Fruit fly (Drosophila melanogaster) whole organism, adult: ENCODE measurements around the gene CG4259.

Experiments used
- CG11617 ChIP-seq: fragments of 200-800 bp; sonication (Bioruptor generic); optimal IDR thresholded peaks from 2 replicates; lab custom pipeline; 2017; ENCODE audit warnings: mild to moderate bottlenecking, missing biosample characterization, missing genetic modification reagents, missing genetic modification characterization
- CG12768 ChIP-seq: fragments of 200-800 bp; sonication (Bioruptor generic); optimal IDR thresholded peaks from 2 replicates; lab custom pipeline; 2017; ENCODE audit warnings: missing biosample characterization, missing genetic modification characterization, mild to moderate bottlenecking, moderate library complexity, missing genetic modification reagents
- CG14711 ChIP-seq: fragments of 200-800 bp; sonication (Bioruptor generic); optimal IDR thresholded peaks from 2 replicates; lab custom pipeline; 2018; ENCODE audit warnings: missing biosample characterization, mild to moderate bottlenecking, missing genetic modification characterization, moderate library complexity
- CG1620 ChIP-seq: fragments of 200-800 bp; sonication (Bioruptor generic); optimal IDR thresholded peaks from 2 replicates; lab custom pipeline; 2016; ENCODE audit warnings: missing biosample characterization, missing genetic modification characterization
- CG33017 ChIP-seq: fragments of 200-800 bp; sonication (Bioruptor generic); optimal IDR thresholded peaks from 2 replicates; lab custom pipeline; 2018; ENCODE audit warnings: missing biosample characterization, mild to moderate bottlenecking, missing genetic modification characterization, moderate library complexity
- CG5204 ChIP-seq: fragments of 200-800 bp; sonication (Bioruptor generic); optimal IDR thresholded peaks from 2 replicates; lab custom pipeline; 2016; ENCODE audit warnings: missing biosample characterization, missing genetic modification characterization
- CG7045 ChIP-seq: fragments of 200-800 bp; sonication (Bioruptor generic); optimal IDR thresholded peaks from 2 replicates; lab custom pipeline; 2017; ENCODE audit warnings: missing biosample characterization, mild to moderate bottlenecking, missing genetic modification characterization
- CG7101 ChIP-seq: fragments of 200-800 bp; sonication (Bioruptor generic); optimal IDR thresholded peaks from 2 replicates; lab custom pipeline; 2018; ENCODE audit warnings: missing biosample characterization, mild to moderate bottlenecking, missing genetic modification characterization, moderate library complexity
- Clk ChIP-seq: fragments of 200-800 bp; sonication (Bioruptor generic); optimal IDR thresholded peaks from 2 replicates; lab custom pipeline; 2017; ENCODE audit warnings: missing biosample characterization, missing genetic modification characterization
- Crg-1 ChIP-seq: fragments of 200-800 bp; sonication (Bioruptor generic); optimal IDR thresholded peaks from 2 replicates; lab custom pipeline; 2016; ENCODE audit warnings: missing biosample characterization, missing genetic modification characterization
- Hr96 ChIP-seq: fragments of 200-800 bp; sonication (Bioruptor generic); optimal IDR thresholded peaks from 2 replicates; lab custom pipeline; 2016; ENCODE audit warnings: missing biosample characterization, missing genetic modification characterization
- Mnt ChIP-seq: fragments of 200-800 bp; sonication (Bioruptor generic); optimal IDR thresholded peaks from 2 replicates; lab custom pipeline; 2016; ENCODE audit warnings: missing biosample characterization, mild to moderate bottlenecking, missing genetic modification characterization
- bab1 ChIP-seq: fragments of 200-800 bp; sonication (Bioruptor generic); optimal IDR thresholded peaks from 3 replicates; lab custom pipeline; 2019; ENCODE audit warnings: missing biosample characterization, mild to moderate bottlenecking, missing genetic modification characterization, moderate library complexity
- cic ChIP-seq: fragments of 200-800 bp; sonication (Bioruptor generic); optimal IDR thresholded peaks from 2 replicates; lab custom pipeline; 2017; ENCODE audit warnings: missing biosample characterization, mild to moderate bottlenecking, missing genetic modification characterization, moderate library complexity
- cnc ChIP-seq, 2 experiments: fragments of >200 bp; optimal IDR thresholded peaks; 2 replicates each; lab custom pipeline; 2017
- kay ChIP-seq: fragments of 200-800 bp; sonication (Bioruptor generic); peaks from one replicate; lab custom pipeline; 2016; ENCODE audit warnings: missing biosample characterization, missing genetic modification characterization, borderline replicate concordance
- ovo ChIP-seq: fragments of 200-800 bp; sonication (Bioruptor generic); optimal IDR thresholded peaks from 2 replicates; lab custom pipeline; 2016; ENCODE audit warnings: missing biosample characterization, missing genetic modification characterization
- pad ChIP-seq: fragments of 200-800 bp; sonication (Bioruptor generic); optimal IDR thresholded peaks from 3 replicates; lab custom pipeline; 2017; ENCODE audit warnings: missing biosample characterization, missing genetic modification characterization, mild to moderate bottlenecking, moderate library complexity, missing genetic modification reagents
- tj ChIP-seq: fragments of 200-800 bp; sonication (Bioruptor generic); optimal IDR thresholded peaks from 3 replicates; lab custom pipeline; 2017; ENCODE audit warnings: missing biosample characterization, mild to moderate bottlenecking, missing genetic modification characterization, moderate library complexity
- toe ChIP-seq: fragments of 200-800 bp; sonication (Bioruptor generic); optimal IDR thresholded peaks from 2 replicates; lab custom pipeline; 2016; ENCODE audit warnings: missing biosample characterization, missing genetic modification characterization

CG4259 gene

DNA sequence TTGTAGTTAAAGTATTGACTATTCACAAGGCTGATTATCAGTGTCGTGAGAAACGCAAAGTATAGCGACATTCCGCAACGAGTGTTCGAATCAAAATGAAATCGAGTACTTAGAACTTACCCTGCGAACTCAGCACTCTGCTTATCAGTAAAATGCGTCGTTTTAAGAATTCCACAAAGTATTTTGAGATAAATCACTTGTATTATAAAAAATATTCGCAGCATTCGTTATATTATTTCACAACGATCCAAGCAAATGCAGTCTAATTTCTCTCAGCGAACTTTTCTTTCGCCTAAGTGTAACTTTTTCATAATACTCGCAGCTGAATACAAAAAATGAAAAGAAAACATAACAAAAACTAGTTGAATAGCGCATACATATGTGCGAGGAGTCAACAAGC is at the start of gene CG4259:
Gene CG4259 (minus strand): TSS at position 101 of the 400 bp plus-strand sequence.
- TF ChIP-seq CG7045 (GFP tag; lab: Kevin White, UChicago) (no peak), Hr96 (GFP tag; lab: Kevin White, UChicago) (no peak), CG12768 (no peak), CG5204 (GFP tag; lab: Kevin White, UChicago) (no peak), cnc (optimal IDR thresholded peaks at IDR 0.05; lab: Kevin White, UChicago) (no peak), Clk (no peak), CG7101 (no peak), bab1 (GFP tag; lab: Kevin White, UChicago) (no peak), Mnt (GFP tag; lab: Kevin White, UChicago) (no peak), ovo (GFP tag; lab: Kevin White, UChicago) (no peak), pad (GFP tag; lab: Kevin White, UChicago) (no peak)

dm6 chr2L:2178810-2179143 is 49.7 kb upstream of the CG4259 start:
- no peak for TF ChIP-seq ovo (GFP tag; lab: Kevin White, UChicago)
- TF ChIP-seq CG7045 (GFP tag; lab: Kevin White, UChicago): no peak
- no peak for TF ChIP-seq pad (GFP tag; lab: Kevin White, UChicago)
- TF ChIP-seq CG7101: no peak
- no peak for TF ChIP-seq Mnt (GFP tag; lab: Kevin White, UChicago)
- no peak for TF ChIP-seq bab1 (GFP tag; lab: Kevin White, UChicago)
- no peak for TF ChIP-seq Clk
- TF ChIP-seq tj (GFP tag; lab: Kevin White, UChicago): no peak
- TF ChIP-seq Crg-1 (GFP tag; lab: Kevin White, UChicago): no peak
- TF ChIP-seq CG11617 (GFP tag; lab: Kevin White, UChicago): no peak
- no peak for TF ChIP-seq CG14711 (tag; lab: Kevin White, UChicago)
- TF ChIP-seq CG5204 (GFP tag; lab: Kevin White, UChicago): no peak
- TF ChIP-seq cic (GFP tag; lab: Kevin White, UChicago): no peak
- TF ChIP-seq kay (GFP tag; lab: Kevin White, UChicago): no peak

DNA sequence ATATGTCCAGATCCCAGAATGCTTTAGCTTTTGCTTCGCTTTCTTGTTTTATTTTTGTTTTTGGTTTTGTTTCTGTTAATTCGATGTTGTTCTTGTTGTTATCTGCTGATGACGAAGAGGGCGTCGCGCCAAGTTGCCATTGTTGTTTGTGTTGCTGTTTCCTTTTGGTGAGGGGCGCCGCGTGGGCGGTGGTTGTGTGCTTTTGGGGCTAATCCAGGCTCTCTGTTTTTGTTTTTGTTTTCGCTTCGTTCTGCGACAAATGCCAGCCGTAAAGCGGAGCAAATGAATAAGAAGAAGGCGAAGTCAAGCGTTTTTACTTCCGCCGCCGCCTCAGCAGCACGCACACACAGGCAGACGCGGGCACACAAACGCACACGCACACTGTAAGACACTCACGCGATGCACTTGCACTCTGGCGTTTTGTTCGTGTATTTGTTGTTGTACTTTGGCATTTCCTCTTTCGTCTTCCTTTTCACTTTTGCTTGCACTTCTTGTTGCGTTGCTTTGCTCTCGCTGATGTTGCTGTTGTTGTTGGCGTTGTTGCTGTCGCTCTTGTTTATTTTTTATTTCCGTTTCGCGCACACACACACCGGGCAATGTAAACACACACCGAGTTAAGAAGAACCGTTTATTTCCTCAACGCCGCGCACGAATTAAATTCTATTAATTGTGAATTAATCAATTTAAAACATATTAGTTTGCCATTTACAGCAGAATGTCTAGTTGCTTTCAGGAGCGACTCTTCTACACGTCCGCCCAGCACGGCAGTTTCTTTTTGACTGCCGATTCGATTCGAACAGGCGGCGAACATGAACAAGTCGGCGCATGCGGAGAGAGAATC is 49.2 kb upstream of the CG4259 start, which contains the start of gene aop:
Gene aop (minus strand): TSS at position 786 of the 841 bp plus-strand sequence.
- TF ChIP-seq CG5204 (GFP tag; lab: Kevin White, UChicago) (peak; percentile 35), Hr96 (GFP tag; lab: Kevin White, UChicago) (peak; percentile 54), CG12768 (peak; percentile 60), Mnt (GFP tag; lab: Kevin White, UChicago) (peak; percentile 73), kay (GFP tag; lab: Kevin White, UChicago) (peak; percentile 38), bab1 (GFP tag; lab: Kevin White, UChicago) (peak; percentile 48), cic (GFP tag; lab: Kevin White, UChicago) (peak; percentile 77), CG7101 (peak; percentile 62), pad (GFP tag; lab: Kevin White, UChicago) (peak; percentile 53), ovo (GFP tag; lab: Kevin White, UChicago) (peak; percentile 35), CG33017 (tag; lab: Kevin White, UChicago) (no peak), CG14711 (tag; lab: Kevin White, UChicago) (peak; percentile 15), CG11617 (GFP tag; lab: Kevin White, UChicago) (peak; percentile 80), tj (GFP tag; lab: Kevin White, UChicago) (peak; percentile 84), CG7045 (GFP tag; lab: Kevin White, UChicago) (peak; percentile 27), cnc (optimal IDR thresholded peaks at IDR 0.05; lab: Kevin White, UChicago) (no peak), Crg-1 (GFP tag; lab: Kevin White, UChicago) (peak; percentile 63), toe (GFP tag; lab: Kevin White, UChicago) (peak; percentile 13), CG1620 (GFP tag; lab: Kevin White, UChicago) (no peak), Clk (peak; percentile 31)

dm6 chr2L:2177312-2177968 is 48.4 kb upstream of the CG4259 start:
- TF ChIP-seq CG5204 (GFP tag; lab: Kevin White, UChicago) (peak; percentile 27), cnc (optimal IDR thresholded peaks at IDR 0.05; lab: Kevin White, UChicago) (no peak), CG1620 (GFP tag; lab: Kevin White, UChicago) (no peak), CG7101 (no peak), CG14711 (tag; lab: Kevin White, UChicago) (peak; percentile 33), kay (GFP tag; lab: Kevin White, UChicago) (peak; percentile 71)

DNA sequence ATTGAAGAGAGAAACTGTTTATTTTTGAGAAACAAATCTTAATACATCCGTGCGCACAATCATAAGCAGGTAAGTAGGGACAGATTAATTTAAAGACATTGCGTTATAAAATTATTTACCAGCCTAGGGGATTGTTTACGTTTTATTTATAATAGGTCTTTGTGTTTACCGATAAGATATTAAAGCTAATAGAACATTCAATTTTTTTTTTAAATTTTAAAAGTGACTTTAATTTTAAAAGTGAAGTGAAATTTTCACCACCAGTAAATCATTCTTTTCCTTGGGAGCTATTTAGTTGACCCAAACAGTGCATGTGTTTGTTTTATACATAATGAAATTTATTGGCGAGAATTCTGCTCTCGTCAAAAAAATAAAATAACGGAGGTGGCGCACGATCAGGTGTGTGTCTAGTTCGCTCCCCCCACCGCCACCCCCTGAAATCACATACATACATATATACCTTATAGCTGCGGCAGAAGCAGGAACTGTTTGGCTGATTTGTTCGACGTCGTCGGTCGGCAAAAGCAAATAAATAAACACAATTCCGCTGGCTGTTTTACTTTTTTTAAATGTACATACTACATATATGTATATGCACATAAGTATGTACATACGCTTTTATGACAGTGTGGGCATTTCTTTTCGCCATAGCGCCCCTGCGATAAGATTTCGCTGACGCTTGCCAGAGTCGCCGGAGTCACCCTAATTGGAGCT is 47.0 kb upstream of the CG4259 start:
- TF ChIP-seq bab1 (GFP tag; lab: Kevin White, UChicago): peak; percentile 74
- TF ChIP-seq ovo (GFP tag; lab: Kevin White, UChicago): peak; percentile 58
- no peak for TF ChIP-seq Crg-1 (GFP tag; lab: Kevin White, UChicago)
- TF ChIP-seq CG1620 (GFP tag; lab: Kevin White, UChicago): no peak
- peak; percentile 27 for TF ChIP-seq kay (GFP tag; lab: Kevin White, UChicago)
- peak; percentile 83 for TF ChIP-seq CG7101
- TF ChIP-seq Clk: no peak
- peak; percentile 42 for TF ChIP-seq toe (GFP tag; lab: Kevin White, UChicago)
- TF ChIP-seq pad (GFP tag; lab: Kevin White, UChicago): peak; percentile 21
- peak; percentile 88 for TF ChIP-seq CG33017 (tag; lab: Kevin White, UChicago)
- TF ChIP-seq CG12768: peak; percentile 57
- peak; percentile 74 for TF ChIP-seq Hr96 (GFP tag; lab: Kevin White, UChicago)
- TF ChIP-seq CG11617 (GFP tag; lab: Kevin White, UChicago): peak; percentile 68
- TF ChIP-seq cic (GFP tag; lab: Kevin White, UChicago): peak; percentile 21
- peak; percentile 72 for TF ChIP-seq CG14711 (tag; lab: Kevin White, UChicago)
- peak; percentile 19 for TF ChIP-seq Mnt (GFP tag; lab: Kevin White, UChicago)
- TF ChIP-seq tj (GFP tag; lab: Kevin White, UChicago): peak; percentile 98
- TF ChIP-seq CG7045 (GFP tag; lab: Kevin White, UChicago): peak; percentile 61
- no peak for TF ChIP-seq cnc (optimal IDR thresholded peaks at IDR 0.05; lab: Kevin White, UChicago)
- TF ChIP-seq CG5204 (GFP tag; lab: Kevin White, UChicago): peak; percentile 68
